Worm (Caenorhabditis elegans): ENCODE results near the gene cdh-8.
A peak's percentile ranks its signal among the peaks of the same experiment; 100 is the strongest.

The cdh-8 gene

DNA sequence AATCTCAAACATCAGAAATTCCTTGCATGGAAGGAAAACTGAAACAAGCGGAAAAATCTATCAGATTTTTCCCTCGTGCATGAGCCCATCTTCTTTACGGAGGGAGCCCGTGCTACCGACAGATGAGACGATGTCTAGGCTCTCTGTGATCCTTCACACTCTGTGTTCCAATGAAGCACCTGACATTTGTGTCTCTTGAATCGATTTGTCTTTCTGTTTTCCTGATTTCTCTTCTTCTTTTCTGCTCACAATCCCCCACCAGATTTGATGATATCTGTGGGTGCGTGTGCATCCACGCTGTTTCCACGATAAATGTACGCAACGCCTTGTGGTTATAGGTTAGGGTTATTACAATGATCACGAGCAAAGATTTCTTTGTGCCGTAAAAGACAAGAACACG, 39.2 kb downstream of the cdh-8 start:
- peak; percentile 94 for TF ChIP-seq hlh-1 (tag; optimal IDR thresholded peaks at IDR 0.05)
- TF ChIP-seq bed-3 (GFP tag; optimal IDR thresholded peaks at IDR 0.05) = no peak
- TF ChIP-seq ceh-39 (tag; optimal IDR thresholded peaks at IDR 0.05) = no peak
- TF ChIP-seq unc-39 (tag; optimal IDR thresholded peaks at IDR 0.05) = no peak
- TF ChIP-seq unc-120 (tag; optimal IDR thresholded peaks at IDR 0.05; ENCODE audit: poor library complexity, severe bottlenecking) = peak; percentile 82

DNA sequence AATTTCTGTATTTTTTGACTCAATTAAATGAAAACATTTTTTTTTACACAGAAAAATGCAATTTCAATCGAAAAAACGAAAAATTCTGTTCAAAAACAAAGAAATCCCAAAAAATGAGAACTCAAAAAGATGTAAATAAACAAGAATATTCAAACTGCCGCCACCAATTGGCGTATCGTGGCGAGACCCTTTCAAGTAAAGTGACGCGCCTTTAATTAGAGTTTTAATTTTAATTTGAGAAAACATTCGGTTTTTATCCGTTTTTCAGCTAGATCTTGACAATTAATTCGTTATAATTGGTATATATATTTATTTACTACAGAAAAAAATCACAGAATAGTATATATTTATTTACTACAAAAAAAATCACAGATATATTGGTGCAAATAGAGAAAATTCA, 40.0 kb downstream of the cdh-8 start:
- TF ChIP-seq lin-13 (tag; optimal IDR thresholded peaks at IDR 0.05) (no peak), ceh-43 (GFP tag; optimal IDR thresholded peaks at IDR 0.05) (peak; percentile 7), bed-3 (GFP tag; optimal IDR thresholded peaks at IDR 0.05) (no peak)

DNA sequence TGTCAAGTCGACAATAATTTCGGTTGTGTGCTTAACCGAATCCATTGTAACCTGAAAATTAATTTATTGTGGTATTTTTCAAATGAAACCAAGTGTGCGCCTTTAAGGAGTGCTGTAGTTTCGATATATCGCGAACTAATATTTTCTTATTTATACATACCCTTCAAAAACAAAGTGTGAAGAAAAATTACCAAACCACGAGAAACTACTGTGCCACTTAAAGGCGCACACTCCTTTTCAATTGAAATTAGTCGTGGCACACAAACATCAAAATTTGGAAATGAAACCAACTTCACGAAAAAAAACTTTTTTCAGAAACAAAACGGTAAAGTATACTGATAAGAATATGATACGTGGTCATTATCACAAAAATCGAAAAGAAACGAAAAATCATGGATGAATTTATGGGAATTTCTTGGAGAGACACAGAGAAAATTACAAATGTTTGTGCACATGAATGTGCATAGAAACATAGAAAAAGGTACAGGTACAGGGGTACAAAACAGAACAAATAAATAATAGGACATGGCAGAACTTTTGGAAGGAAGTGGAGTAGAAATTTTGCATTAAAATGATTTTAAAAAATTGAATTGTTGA, 43.6 kb downstream of the cdh-8 start, which contains the start of gene spl-1:
Gene spl-1, minus strand, starts transcription at position 51 of the 597 bp plus-strand sequence.
- TF ChIP-seq snpc-4 (tag; optimal IDR thresholded peaks at IDR 0.05) = no peak
- TF ChIP-seq flh-1 (GFP tag; optimal IDR thresholded peaks at IDR 0.05) = no peak
- TF ChIP-seq unc-39 (tag; optimal IDR thresholded peaks at IDR 0.05) = no peak
- no peak for TF ChIP-seq blmp-1 (tag; optimal IDR thresholded peaks at IDR 0.05)
- no peak for TF ChIP-seq elt-3 (tag; optimal IDR thresholded peaks at IDR 0.05)
- no peak for TF ChIP-seq tbx-8 (GFP tag; optimal IDR thresholded peaks at IDR 0.05)
- TF ChIP-seq mep-1 (tag; optimal IDR thresholded peaks at IDR 0.05) = no peak
- TF ChIP-seq ham-2 (GFP tag; optimal IDR thresholded peaks at IDR 0.05) = no peak
- no peak for TF ChIP-seq nhr-2 (tag; optimal IDR thresholded peaks at IDR 0.05)
- TF ChIP-seq sptf-1 (tag; optimal IDR thresholded peaks at IDR 0.05) = no peak
- no peak for TF ChIP-seq ztf-11 (tag; optimal IDR thresholded peaks at IDR 0.05)
- TF ChIP-seq lin-32 (GFP tag; optimal IDR thresholded peaks at IDR 0.05) = no peak
- TF ChIP-seq drap-1 (GFP tag; optimal IDR thresholded peaks at IDR 0.05) = no peak
- no peak for TF ChIP-seq bed-3 (GFP tag; optimal IDR thresholded peaks at IDR 0.05)
- TF ChIP-seq nhr-237 (tag; optimal IDR thresholded peaks at IDR 0.05) = no peak
- no peak for TF ChIP-seq unc-120 (tag; optimal IDR thresholded peaks at IDR 0.05; ENCODE audit: poor library complexity, severe bottlenecking)
- no peak for TF ChIP-seq zip-8 (tag; optimal IDR thresholded peaks at IDR 0.05)
- no peak for TF ChIP-seq ces-1 (GFP tag; optimal IDR thresholded peaks at IDR 0.05)
- TF ChIP-seq unc-62 (GFP tag; optimal IDR thresholded peaks at IDR 0.05) = no peak

DNA sequence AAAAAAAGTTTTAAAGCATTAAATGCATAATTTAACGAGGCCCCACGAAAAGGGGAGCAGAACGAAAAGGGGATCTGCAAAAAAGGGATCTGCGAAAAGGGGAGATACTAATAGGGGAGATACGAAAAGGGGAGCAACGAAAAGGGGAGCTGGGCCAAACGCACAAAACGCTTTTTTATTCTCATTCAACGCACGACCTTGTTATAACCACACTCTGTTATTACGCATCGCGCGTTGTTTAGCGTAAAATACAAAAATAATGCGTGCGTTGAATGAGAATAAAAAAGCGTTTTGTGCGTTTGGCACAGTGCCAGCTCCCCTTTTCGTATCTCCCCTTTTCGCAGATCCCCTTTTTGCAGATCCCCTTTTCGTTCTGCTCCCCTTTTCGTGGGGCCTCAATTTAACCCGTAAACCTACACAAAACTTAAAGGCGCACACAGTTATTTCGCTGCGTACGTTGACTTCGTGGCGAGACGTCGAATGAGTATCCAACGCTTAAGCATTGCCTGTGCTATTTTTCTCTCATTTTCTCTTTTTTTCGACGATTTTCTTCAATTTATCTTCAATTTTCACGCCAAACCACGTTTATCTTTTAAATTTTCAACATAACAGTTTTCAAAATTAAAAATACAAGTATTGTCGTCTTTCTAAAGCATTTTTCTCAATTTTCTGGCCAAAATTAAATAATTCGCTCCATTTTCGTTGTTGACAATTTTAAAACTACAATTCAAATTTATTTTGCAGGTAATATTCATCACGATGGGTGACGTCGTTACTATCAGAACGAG, 45.7 kb downstream of the cdh-8 start, which contains the start of gene rps-24:
Gene rps-24, plus strand, starts transcription at position 738 of the 788 bp plus-strand sequence.
- TF ChIP-seq mls-2 (tag; optimal IDR thresholded peaks at IDR 0.05) (peak; percentile 84), ceh-39 (tag; optimal IDR thresholded peaks at IDR 0.05) (peak; percentile 77), mab-5 (tag; optimal IDR thresholded peaks at IDR 0.05) (peak; percentile 8), ceh-43 (GFP tag; optimal IDR thresholded peaks at IDR 0.05) (peak; percentile 41), M03D4.4 (tag; optimal IDR thresholded peaks at IDR 0.05) (peak; percentile 61), ztf-11 (tag; optimal IDR thresholded peaks at IDR 0.05) (peak; percentile 21), mep-1 (tag; optimal IDR thresholded peaks at IDR 0.05) (peak; percentile 94), ham-2 (GFP tag; optimal IDR thresholded peaks at IDR 0.05) (peak; percentile 56), hlh-1 (tag; optimal IDR thresholded peaks at IDR 0.05) (peak; percentile 61), ces-1 (GFP tag; optimal IDR thresholded peaks at IDR 0.05) (peak; percentile 85), lin-32 (GFP tag; optimal IDR thresholded peaks at IDR 0.05) (peak; percentile 9), lsy-2 (tag; optimal IDR thresholded peaks at IDR 0.05) (peak; percentile 88), unc-62 (GFP tag; optimal IDR thresholded peaks at IDR 0.05) (peak; percentile 13), cnd-1 (tag; optimal IDR thresholded peaks at IDR 0.05) (peak; percentile 74), nhr-237 (tag; optimal IDR thresholded peaks at IDR 0.05) (peak; percentile 90), bed-3 (GFP tag; optimal IDR thresholded peaks at IDR 0.05) (peak; percentile 23), lin-13 (tag; optimal IDR thresholded peaks at IDR 0.05) (peak; percentile 91), pha-4 (tag; optimal IDR thresholded peaks at IDR 0.05) (peak; percentile 87), tbx-8 (GFP tag; optimal IDR thresholded peaks at IDR 0.05) (peak; percentile 30), unc-120 (tag; optimal IDR thresholded peaks at IDR 0.05; ENCODE audit: poor library complexity, severe bottlenecking) (peak; percentile 87), ceh-83 (GFP tag; optimal IDR thresholded peaks at IDR 0.05) (peak; percentile 17), drap-1 (GFP tag; optimal IDR thresholded peaks at IDR 0.05) (peak; percentile 74), sptf-1 (tag; optimal IDR thresholded peaks at IDR 0.05) (peak; percentile 88), sem-2 (GFP tag; optimal IDR thresholded peaks at IDR 0.05) (peak; percentile 29)
